Worm (Caenorhabditis elegans) whole organism, L4 larva: ENCODE results near the gene ctr-9.

ENCODE experiments used
- F26F4.8 ChIP-seq: fragments of 200-800 bp; sonication (Bioruptor generic); conservative IDR thresholded peaks from 2 replicates; pipeline ENCODE4 v1.3.6; 2022; ENCODE audit warnings: missing genetic modification characterization, missing compliant biosample characterization
- R02D3.7 ChIP-seq: fragments of 150-350 bp; sonication (generic microtip); optimal IDR thresholded peaks from 3 replicates; lab custom pipeline; 2014; ENCODE audit warnings: missing biosample characterization, missing genetic modification characterization
- T26A8.4 ChIP-seq: fragments of 200-800 bp; sonication (Bioruptor generic); IDR thresholded peaks from 2 replicates; pipeline ENCODE4 v1.3.6; 2022; ENCODE audit warnings: missing genetic modification characterization, missing compliant biosample characterization
- aha-1 ChIP-seq: fragments of 150-350 bp; peaks from one replicate; lab custom pipeline; 2014; ENCODE audit warnings: missing biosample characterization, missing genetic modification characterization
- ceh-82 ChIP-seq: sonication (generic microtip); optimal IDR thresholded peaks from 2 replicates; lab custom pipeline; 2017; ENCODE audit warnings: missing biosample characterization, missing genetic modification characterization
- daf-8 ChIP-seq: fragments of 200-800 bp; sonication (Bioruptor generic); IDR thresholded peaks from 2 replicates; pipeline ENCODE4 v1.3.6; 2022; ENCODE audit warnings: missing genetic modification characterization, missing compliant biosample characterization
- fos-1 ChIP-seq: fragments of 150-350 bp; optimal IDR thresholded peaks from 2 replicates; lab custom pipeline; 2014; ENCODE audit warnings: missing biosample characterization, missing genetic modification characterization
- lin-13 ChIP-seq: fragments of 150-350 bp; optimal IDR thresholded peaks from 2 replicates; lab custom pipeline; 2014; ENCODE audit warnings: missing biosample characterization, missing genetic modification reagents, missing genetic modification characterization
- mdl-1 ChIP-seq, 2 experiments: fragments of 150-350 bp in 1 of 2; sonication (generic microtip) in 1 of 2; optimal IDR thresholded peaks; 2 replicates each; lab custom pipeline; 2014 to 2017; ENCODE audit warnings: missing biosample characterization in 2 of 2, missing genetic modification characterization in 2 of 2
- nhr-237 ChIP-seq: sonication (generic microtip); optimal IDR thresholded peaks from 2 replicates; lab custom pipeline; 2017; ENCODE audit warnings: missing biosample characterization, missing genetic modification characterization
- nhr-48 ChIP-seq: sonication (generic microtip); optimal IDR thresholded peaks from 2 replicates; lab custom pipeline; 2016; ENCODE audit warnings: mild to moderate bottlenecking, missing genetic modification characterization, missing compliant biosample characterization
- nhr-76 ChIP-seq: fragments of 150-350 bp; optimal IDR thresholded peaks from 2 replicates; lab custom pipeline; 2014; ENCODE audit warnings: missing biosample characterization, missing genetic modification characterization

DNA sequence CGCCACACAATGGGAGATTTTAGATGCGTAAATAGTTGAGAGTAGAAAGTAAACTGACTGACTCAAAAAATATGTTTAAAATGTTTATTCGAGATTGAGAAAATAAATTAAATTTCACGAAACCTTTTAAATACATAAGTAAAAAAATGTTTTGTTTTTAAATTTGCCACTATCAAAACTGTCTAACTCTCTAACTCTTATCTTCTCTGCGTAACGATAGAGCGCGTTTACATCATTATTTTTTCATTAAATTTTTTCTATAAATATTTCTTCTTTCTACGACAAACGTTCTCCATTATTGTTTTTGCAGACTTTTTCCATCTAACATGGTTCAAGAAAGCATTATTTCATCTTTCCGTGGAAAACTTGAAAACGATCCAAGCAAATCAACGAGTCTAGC is 51.6 kb downstream of the ctr-9 start, which contains the start of gene eif-2Balpha:
- no peak for TF ChIP-seq ceh-82 (tag; lab: Kevin White, UChicago)
- TF ChIP-seq R02D3.7 (tag; lab: Kevin White, UChicago) = no peak
- TF ChIP-seq nhr-48 (tag; lab: Kevin White, UChicago) = no peak
- TF ChIP-seq aha-1 (tag; lab: Kevin White, UChicago) = no peak
- no peak for TF ChIP-seq fos-1 (tag; lab: Kevin White, UChicago)
- TF ChIP-seq nhr-76 (tag; lab: Kevin White, UChicago) = no peak
- TF ChIP-seq nhr-237 (tag; lab: Kevin White, UChicago) = no peak
- no peak for TF ChIP-seq F26F4.8 (GFP tag; lab: Robert Waterston, UW)
- no peak for TF ChIP-seq daf-8 (GFP tag; lab: Robert Waterston, UW)
- TF ChIP-seq T26A8.4 (GFP tag; lab: Robert Waterston, UW) = no peak
- no peak for TF ChIP-seq lin-13
- no peak for TF ChIP-seq mdl-1 (tag; optimal IDR thresholded peaks at IDR 0.05; lab: Kevin White, UChicago)
